Fruit fly (Drosophila melanogaster) ovary, adult (tissue): ENCODE results near the gene Pdk1.

Experiments
- CG17801 ChIP-seq: fragments of 200-800 bp; optimal IDR thresholded peaks from 2 replicates; lab custom pipeline; 2019; ENCODE audit warnings: missing biosample characterization, mild to moderate bottlenecking, missing genetic modification characterization, moderate library complexity; ENCODE audit not compliant: partially characterized antibody

The Pdk1 gene

DNA sequence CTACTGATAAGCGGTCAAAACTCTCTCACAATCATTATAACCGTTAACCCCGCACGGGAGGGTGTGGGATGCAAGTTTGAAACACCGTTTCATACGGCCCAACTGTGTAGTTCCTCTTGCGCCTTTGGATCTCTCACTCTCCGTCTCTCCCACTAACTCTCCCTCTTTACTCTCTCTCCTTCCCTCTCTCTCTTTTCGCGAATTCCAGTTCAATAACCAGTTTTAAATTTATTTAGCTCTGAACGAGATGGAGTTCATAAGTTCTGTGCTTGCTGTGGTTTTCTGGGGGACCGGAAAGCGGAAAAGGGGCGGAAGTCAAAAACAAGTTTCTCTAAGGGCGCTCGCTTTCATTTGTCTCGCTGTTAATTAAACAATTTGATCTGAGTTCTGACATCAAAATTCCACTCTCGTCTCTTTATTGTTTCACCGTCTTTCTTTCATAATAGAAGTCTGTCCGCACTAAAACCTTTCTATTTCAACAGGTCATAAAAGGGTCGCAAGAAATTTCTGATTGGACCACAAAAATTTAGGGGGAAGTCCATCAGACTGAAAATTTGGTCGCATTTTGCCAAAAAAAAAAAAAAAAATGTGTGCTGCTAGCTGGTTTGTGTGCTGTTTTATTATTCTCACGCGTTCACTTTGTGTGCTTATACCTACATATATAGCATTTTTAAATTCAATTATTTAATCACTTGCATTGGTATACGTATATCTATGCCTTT is 11.7 kb downstream of the Pdk1 start:
- TF ChIP-seq CG17801 (GFP tag; lab: Kevin White, UChicago) = no peak

DNA sequence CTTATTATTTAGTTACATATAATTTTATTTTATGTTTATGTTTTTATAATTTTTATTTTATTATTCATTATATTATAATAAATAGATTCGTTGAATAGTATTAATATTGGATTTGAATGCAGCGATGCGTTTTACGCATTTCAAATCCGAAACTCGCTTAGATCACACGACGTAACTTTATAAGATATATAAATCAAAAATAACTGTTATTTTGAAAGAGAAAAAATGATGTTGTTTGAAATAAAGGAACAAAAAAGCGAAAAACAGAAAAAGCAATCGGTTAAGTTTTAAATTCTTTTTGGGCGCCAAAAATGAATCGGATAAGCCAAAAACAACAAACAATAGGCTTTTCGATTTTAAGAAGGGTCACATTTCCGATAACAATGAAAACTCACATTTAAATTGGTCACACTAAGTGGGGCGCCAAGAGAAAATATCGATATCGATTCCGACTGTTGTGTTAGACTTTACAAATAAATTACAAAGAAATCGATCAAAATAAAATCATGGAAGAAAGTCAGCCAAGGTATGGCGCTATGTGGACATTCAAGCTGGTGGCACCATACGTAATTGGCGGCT is 16.8 kb downstream of the Pdk1 start, which contains the start of gene CG6845:
Gene CG6845, plus strand, starts transcription at position 436 of the 579 bp plus-strand sequence.
- TF ChIP-seq CG17801 (GFP tag; lab: Kevin White, UChicago) = peak; percentile 8

- no peak for TF ChIP-seq CG17801 (GFP tag; lab: Kevin White, UChicago)
Observed at dm6 chr3L:152489-152888, 23.2 kb downstream of the Pdk1 start, which contains the start of the genes Dic61B and p130CAS. TSS of gene Dic61B (minus strand) at chr3L:152589. TSS of gene p130CAS (plus strand) at chr3L:152884.

DNA sequence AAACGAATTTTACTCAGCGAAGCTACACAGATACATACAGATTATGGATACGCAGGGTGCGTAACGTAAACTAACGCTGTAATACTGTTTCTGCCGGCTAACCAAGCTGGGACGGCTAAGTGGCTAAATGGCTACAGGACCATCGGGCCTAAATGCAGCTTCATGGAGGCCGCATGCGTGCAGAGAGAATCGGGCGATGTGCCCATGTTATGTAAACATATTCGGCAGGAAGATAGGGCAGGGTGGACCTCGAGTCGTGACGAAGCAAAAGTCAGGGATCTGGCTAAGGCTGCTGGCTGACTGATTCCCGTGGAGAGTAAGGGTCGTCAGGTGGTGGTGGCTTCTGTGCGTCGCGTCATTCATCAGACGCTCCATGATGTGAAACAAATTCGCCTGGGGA is 24.4 kb downstream of the Pdk1 start:
- no peak for TF ChIP-seq CG17801 (GFP tag; lab: Kevin White, UChicago)

DNA sequence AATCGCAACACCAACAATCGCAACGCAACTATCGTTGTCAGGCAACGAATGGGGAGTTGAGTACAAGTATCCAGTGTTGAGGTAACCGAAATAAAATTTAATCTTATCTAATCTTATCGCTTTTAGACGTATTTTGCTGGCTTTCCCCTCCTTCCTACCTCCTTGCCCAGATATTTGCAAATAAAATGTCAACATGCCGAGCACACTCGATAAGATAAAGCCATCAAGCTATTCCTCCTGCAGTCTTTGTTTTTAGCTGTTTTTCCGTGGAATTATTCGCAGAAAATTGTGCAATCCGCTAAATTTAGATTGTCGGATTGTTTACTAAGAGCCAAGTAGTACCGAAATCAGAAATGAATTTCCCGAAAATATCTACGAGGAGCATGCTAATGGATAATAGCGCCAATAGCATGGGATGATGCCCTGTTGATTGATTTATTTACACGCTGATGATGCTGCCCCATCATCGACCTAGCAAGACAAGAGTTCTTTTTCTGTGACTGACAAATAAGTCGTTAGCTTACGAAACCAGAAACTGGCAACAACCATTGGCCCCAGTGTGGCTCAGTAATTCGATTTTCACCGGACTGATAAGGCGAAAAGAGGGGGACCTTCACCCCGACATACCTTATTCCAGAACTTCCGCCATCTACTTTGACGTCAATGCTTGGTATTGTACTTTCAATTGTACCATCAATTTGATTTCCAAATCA is 27.5 kb downstream of the Pdk1 start:
- TF ChIP-seq CG17801 (GFP tag; lab: Kevin White, UChicago) = peak; percentile 22

dm6 chr3L:157674-158179 is 28.5 kb downstream of the Pdk1 start:
- no peak for TF ChIP-seq CG17801 (GFP tag; lab: Kevin White, UChicago)

DNA sequence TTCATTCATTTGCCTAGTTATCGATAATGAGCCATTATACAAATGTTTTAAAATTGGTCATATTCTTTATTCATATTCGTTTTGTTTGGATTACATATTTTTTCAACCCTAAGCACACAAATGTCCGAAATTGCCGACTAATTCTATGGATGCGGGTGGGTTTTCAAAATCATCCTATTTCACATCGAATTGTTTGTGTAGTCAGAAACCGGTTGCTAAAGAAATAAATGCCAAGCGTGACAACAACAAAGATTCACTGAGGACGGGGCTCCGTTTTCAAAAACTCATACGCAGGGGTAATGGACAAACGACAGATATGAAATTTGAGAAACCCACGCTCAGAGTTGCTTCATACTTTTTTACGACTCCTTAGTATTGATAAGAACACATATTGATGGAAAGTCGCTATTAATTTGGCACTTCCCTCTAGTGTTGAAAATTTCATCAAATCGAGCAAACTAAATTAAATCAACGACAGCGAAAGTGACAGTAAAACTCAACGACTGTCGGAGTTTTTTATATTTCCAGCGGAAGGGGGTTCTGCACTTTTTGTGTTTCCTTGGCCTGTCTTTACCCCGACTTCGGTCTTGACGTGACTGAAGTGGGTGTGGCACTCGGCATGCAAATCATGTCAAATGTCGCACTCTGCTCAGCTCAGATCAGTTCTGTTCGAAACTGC is 30.3 kb downstream of the Pdk1 start:
- no peak for TF ChIP-seq CG17801 (GFP tag; lab: Kevin White, UChicago)

DNA sequence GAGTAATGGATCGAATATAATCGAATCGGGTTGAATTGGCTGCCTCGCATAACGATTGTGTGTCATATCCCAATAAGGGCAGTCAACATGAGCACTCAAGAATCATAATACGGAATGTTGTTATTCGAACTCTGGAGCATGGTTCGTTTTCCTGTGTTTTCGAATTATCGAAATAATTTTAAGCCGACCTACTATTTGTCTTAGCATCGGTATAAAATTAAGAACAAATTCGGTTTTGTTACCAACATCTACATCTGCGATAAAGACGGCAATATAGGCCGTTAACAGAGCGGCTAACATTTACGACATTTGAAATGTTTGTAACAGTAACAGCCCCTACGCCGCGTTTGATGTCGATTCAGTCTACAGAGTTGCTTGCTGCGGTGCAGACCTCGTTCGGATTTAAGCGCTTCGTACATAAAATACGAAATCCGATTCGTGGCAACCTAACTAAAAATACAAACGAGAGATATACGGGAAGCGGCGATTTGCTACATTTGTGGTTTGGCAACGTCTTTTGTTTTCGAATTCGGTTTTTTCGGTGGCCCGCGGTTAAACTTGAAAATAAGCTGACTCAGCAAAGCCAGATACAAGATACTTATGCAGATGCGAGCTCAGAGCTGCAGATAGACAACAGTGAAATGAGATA is 31.3 kb downstream of the Pdk1 start:
- peak; percentile 34 for TF ChIP-seq CG17801 (GFP tag; lab: Kevin White, UChicago)

DNA sequence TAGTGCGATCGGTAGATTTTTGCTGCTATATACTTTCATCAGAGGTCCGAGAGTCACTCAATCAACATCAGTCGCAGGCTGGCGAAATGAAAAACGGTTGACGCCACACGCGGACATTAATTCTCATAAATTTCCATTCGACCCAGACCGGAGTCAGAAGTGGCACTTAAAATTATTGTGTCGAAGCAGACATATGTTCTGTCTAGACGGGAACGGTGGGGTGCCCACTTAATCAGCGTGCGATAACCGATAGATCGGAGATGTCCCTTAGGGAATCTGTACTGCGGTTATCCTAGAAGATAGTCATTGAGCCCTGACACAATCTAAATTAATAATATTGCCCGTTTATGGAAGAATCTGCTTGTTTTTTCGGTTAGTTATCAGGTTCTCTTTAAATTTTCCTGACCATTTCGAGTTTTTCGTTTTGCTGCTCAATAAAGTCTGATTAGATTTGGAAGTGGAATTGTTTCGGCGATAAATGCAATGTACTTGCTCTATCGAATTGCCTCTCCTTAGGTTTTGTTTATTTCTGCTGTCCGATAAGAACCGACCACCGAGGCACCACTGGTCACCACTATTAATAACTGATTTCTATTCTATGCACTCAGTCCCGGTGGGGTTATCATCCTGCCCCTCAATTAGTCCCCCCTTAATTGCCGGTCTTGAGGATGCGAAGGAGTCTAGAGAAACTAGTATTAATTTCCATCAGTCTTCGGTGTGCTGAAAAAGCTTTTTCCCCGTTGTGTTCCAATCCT is 32.8 kb downstream of the Pdk1 start:
- no peak for TF ChIP-seq CG17801 (GFP tag; lab: Kevin White, UChicago)

- TF ChIP-seq CG17801 (GFP tag; lab: Kevin White, UChicago) = no peak
Observed at dm6 chr3L:165981-166788, 36.9 kb downstream of the Pdk1 start.

DNA sequence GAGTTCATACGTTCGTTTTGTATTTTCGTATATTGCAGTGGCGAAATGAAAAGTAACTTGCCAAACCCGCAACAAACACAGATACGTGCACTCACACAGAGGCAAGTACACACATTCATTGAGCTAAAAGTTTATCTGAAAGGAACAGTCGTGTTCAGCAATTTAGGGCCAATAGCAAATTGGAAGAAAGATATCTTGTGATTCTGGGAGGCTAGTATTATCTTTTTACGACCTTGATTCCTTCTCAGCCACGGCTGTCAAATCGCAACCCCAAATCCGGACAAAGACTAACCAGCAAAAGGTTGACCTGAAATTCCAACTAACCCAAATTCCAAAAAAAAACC is 37.5 kb downstream of the Pdk1 start:
- TF ChIP-seq CG17801 (GFP tag; lab: Kevin White, UChicago) = no peak

DNA sequence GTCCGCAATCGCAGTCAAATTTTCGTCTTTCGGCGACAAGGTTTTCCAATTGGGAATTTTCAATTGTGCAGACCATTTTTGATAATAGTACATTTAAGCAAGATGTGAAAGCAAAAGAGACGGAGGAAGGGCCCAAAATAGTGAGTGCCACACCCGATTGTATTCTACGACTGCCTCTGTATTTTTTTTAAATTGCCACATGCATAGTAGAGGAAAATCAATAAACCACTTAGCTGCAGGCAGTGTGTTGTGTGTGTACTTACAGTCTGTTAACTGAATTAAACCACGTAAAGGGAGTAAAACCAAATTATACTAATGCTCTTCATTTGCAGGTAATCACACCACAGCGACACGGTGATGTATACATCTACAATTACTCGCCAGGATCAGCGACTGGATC is 42.5 kb downstream of the Pdk1 start:
- TF ChIP-seq CG17801 (GFP tag; lab: Kevin White, UChicago) = no peak

DNA sequence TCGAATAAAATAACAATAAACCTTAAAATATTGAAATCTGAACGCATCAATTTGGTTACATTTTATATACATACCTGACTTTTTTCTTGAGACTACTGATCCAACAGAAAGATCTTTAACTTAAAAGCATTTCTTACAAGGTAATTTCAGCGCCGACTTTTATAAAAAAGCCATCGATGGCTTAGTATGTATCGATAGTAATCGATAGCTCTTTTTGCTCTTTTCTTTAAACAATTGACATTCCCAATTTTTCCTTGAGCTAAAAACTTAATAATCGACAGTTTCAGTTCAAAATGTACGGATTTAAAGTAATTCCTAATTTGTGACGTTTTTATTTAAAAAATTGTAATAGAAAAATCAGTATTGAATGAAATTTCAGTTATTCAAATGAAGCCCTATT is 45.3 kb downstream of the Pdk1 start:
- TF ChIP-seq CG17801 (GFP tag; lab: Kevin White, UChicago) = no peak
